Worm (Caenorhabditis elegans) whole organism, L2 larva: ENCODE data around the gene C05C10.5.
A peak's percentile ranks its signal among the peaks of the same experiment; 100 is the strongest.

Source experiments
- C34F6.9 ChIP-seq: fragments of 150-350 bp; optimal IDR thresholded peaks from 2 replicates; lab custom pipeline; 2014; ENCODE audit warnings: missing biosample characterization, missing genetic modification characterization
- F13H6.1 ChIP-seq: sonication (generic microtip); optimal IDR thresholded peaks from 2 replicates; lab custom pipeline; 2016; ENCODE audit warnings: missing genetic modification characterization, missing compliant biosample characterization
- alr-1 ChIP-seq: fragments of 150-350 bp; optimal IDR thresholded peaks from 2 replicates; lab custom pipeline; 2014; ENCODE audit warnings: missing biosample characterization, missing genetic modification characterization
- aly-2 ChIP-seq: fragments of 150-350 bp; optimal IDR thresholded peaks from 2 replicates; lab custom pipeline; 2014; ENCODE audit warnings: missing biosample characterization, missing genetic modification characterization
- blmp-1 ChIP-seq: sonication (generic microtip); optimal IDR thresholded peaks from 2 replicates; lab custom pipeline; 2017; ENCODE audit warnings: missing genetic modification characterization, mild to moderate bottlenecking, missing compliant biosample characterization, antibody characterized with exemption, moderate library complexity; ENCODE audit not compliant: insufficient read depth
- ceh-16 ChIP-seq: fragments of 150-350 bp; optimal IDR thresholded peaks from 2 replicates; lab custom pipeline; 2014; ENCODE audit warnings: missing biosample characterization, missing genetic modification characterization
- ceh-82 ChIP-seq: fragments of 150-350 bp; optimal IDR thresholded peaks from 2 replicates; lab custom pipeline; 2014; ENCODE audit warnings: missing biosample characterization, missing genetic modification characterization
- crh-2 ChIP-seq: sonication (generic microtip); optimal IDR thresholded peaks from 2 replicates; lab custom pipeline; 2017; ENCODE audit warnings: missing biosample characterization, missing genetic modification characterization
- dmd-4 ChIP-seq: sonication (generic microtip); optimal IDR thresholded peaks from 2 replicates; lab custom pipeline; 2017; ENCODE audit warnings: missing biosample characterization, missing genetic modification characterization
- elt-1 ChIP-seq: fragments of 150-350 bp; optimal IDR thresholded peaks from 2 replicates; lab custom pipeline; 2014; ENCODE audit warnings: missing biosample characterization, missing genetic modification characterization
- elt-3 ChIP-seq: sonication (generic microtip); optimal IDR thresholded peaks from 2 replicates; lab custom pipeline; 2017; ENCODE audit warnings: missing biosample characterization, missing genetic modification characterization
- fos-1 ChIP-seq: fragments of 150-350 bp; optimal IDR thresholded peaks from 2 replicates; lab custom pipeline; 2014; ENCODE audit warnings: missing biosample characterization, missing genetic modification characterization
- gmeb-1 ChIP-seq: fragments of 150-350 bp; optimal IDR thresholded peaks from 2 replicates; lab custom pipeline; 2014; ENCODE audit warnings: missing biosample characterization, missing genetic modification characterization
- lin-11 ChIP-seq: fragments of 150-350 bp; sonication (generic microtip); optimal IDR thresholded peaks from 2 replicates; lab custom pipeline; 2014; ENCODE audit warnings: missing biosample characterization, missing genetic modification characterization, inconsistent platforms, mixed read lengths
- lin-13 ChIP-seq: fragments of 150-350 bp; optimal IDR thresholded peaks from 2 replicates; lab custom pipeline; 2014; ENCODE audit warnings: missing biosample characterization, missing genetic modification reagents, missing genetic modification characterization
- lsy-2 ChIP-seq, 2 experiments: fragments of 150-350 bp in 1 of 2; sonication (generic microtip) in 1 of 2; optimal IDR thresholded peaks; 2 replicates each; lab custom pipeline; 2014 to 2017; ENCODE audit warnings: missing biosample characterization in 2 of 2, missing genetic modification characterization in 2 of 2
- nhr-11 ChIP-seq: fragments of 150-350 bp; optimal IDR thresholded peaks from 2 replicates; lab custom pipeline; 2014; ENCODE audit warnings: missing biosample characterization, missing genetic modification characterization
- nhr-12 ChIP-seq: fragments of 150-350 bp; optimal IDR thresholded peaks from 2 replicates; lab custom pipeline; 2014; ENCODE audit warnings: missing biosample characterization, missing genetic modification characterization
- nhr-129 ChIP-seq: fragments of 150-350 bp; optimal IDR thresholded peaks from 2 replicates; lab custom pipeline; 2014; ENCODE audit warnings: missing biosample characterization, missing genetic modification characterization
- nhr-21 ChIP-seq: fragments of 150-350 bp; optimal IDR thresholded peaks from 2 replicates; lab custom pipeline; 2014; ENCODE audit warnings: missing biosample characterization, missing genetic modification characterization
- nhr-23 ChIP-seq: fragments of 150-350 bp; optimal IDR thresholded peaks from 2 replicates; lab custom pipeline; 2014; ENCODE audit warnings: missing biosample characterization, missing genetic modification reagents, missing genetic modification characterization
- nhr-237 ChIP-seq: fragments of 150-350 bp; optimal IDR thresholded peaks from 2 replicates; lab custom pipeline; 2014; ENCODE audit warnings: missing biosample characterization, missing genetic modification characterization
- nhr-25 ChIP-seq: fragments of 150-350 bp; sonication (generic microtip); optimal IDR thresholded peaks from 3 replicates; lab custom pipeline; 2014; ENCODE audit warnings: missing biosample characterization, missing genetic modification characterization
- nhr-77 ChIP-seq: fragments of 150-350 bp; optimal IDR thresholded peaks from 2 replicates; lab custom pipeline; 2014; ENCODE audit warnings: missing biosample characterization, missing genetic modification characterization
- sem-4 ChIP-seq: fragments of 150-350 bp; optimal IDR thresholded peaks from 2 replicates; lab custom pipeline; 2014; ENCODE audit warnings: missing biosample characterization, missing genetic modification reagents, missing genetic modification characterization
- sma-3 ChIP-seq: sonication (generic microtip); optimal IDR thresholded peaks from 2 replicates; lab custom pipeline; 2016; ENCODE audit warnings: missing genetic modification reagents, missing genetic modification characterization, missing compliant biosample characterization
- sma-9 ChIP-seq, 2 experiments: fragments of 150-350 bp in 1 of 2; sonication (generic microtip) in 1 of 2; optimal IDR thresholded peaks; 2 replicates each; lab custom pipeline; 2014 to 2016; ENCODE audit warnings: missing genetic modification characterization in 2 of 2, mild to moderate bottlenecking in 1 of 2, missing biosample characterization in 1 of 2, missing compliant biosample characterization in 1 of 2, missing genetic modification reagents in 1 of 2, moderate library complexity in 1 of 2
- snpc-4 ChIP-seq: fragments of 150-350 bp; optimal IDR thresholded peaks from 2 replicates; lab custom pipeline; 2014; ENCODE audit warnings: missing biosample characterization, missing genetic modification characterization
- unc-55 ChIP-seq: fragments of 150-350 bp; sonication (generic microtip); optimal IDR thresholded peaks from 3 replicates; lab custom pipeline; 2014; ENCODE audit warnings: missing biosample characterization, missing genetic modification reagents, missing genetic modification characterization
- unc-62 ChIP-seq: fragments of 150-350 bp; optimal IDR thresholded peaks from 2 replicates; lab custom pipeline; 2014; ENCODE audit warnings: missing biosample characterization, missing genetic modification reagents, missing genetic modification characterization
- zag-1 ChIP-seq: fragments of 150-350 bp; optimal IDR thresholded peaks from 2 replicates; lab custom pipeline; 2014; ENCODE audit warnings: missing biosample characterization, missing genetic modification characterization

Gene C05C10.5

DNA sequence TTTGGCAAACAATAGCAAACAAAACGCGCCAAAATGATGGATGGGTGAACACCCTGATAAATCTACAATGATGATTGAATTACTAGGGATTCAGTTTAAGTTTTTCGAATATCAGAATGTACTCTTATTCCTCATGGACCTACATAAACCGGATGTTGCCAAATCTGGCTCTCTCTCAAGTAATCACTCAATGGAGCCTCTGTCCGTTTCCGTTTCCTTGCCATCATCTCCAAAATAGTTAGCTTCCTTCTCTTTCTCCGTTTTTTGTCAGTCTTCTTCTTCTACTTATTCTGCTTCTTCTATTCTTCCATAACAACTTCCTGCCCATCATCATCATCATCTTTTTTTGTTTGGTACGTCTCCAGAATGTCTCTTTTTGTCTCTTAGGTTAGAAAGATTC, 26.5 kb downstream of the C05C10.5 start:
- no peak for TF ChIP-seq elt-3 (tag; lab: Kevin White, UChicago)
- TF ChIP-seq nhr-11, result no peak

ce11 chrII:9966954-9967353, 28.1 kb downstream of the C05C10.5 start, which contains the start of gene dtmk-1:
Gene dtmk-1 (minus strand): TSS chrII:9967099.
- TF ChIP-seq zag-1 (tag; lab: Kevin White, UChicago), result no peak
- peak; percentile 15 for TF ChIP-seq sma-9 (GFP tag; optimal IDR thresholded peaks at IDR 0.05; lab: Kevin White, UChicago)
- TF ChIP-seq sma-9 (tag; optimal IDR thresholded peaks at IDR 0.05; lab: Kevin White, UChicago), result no peak

DNA sequence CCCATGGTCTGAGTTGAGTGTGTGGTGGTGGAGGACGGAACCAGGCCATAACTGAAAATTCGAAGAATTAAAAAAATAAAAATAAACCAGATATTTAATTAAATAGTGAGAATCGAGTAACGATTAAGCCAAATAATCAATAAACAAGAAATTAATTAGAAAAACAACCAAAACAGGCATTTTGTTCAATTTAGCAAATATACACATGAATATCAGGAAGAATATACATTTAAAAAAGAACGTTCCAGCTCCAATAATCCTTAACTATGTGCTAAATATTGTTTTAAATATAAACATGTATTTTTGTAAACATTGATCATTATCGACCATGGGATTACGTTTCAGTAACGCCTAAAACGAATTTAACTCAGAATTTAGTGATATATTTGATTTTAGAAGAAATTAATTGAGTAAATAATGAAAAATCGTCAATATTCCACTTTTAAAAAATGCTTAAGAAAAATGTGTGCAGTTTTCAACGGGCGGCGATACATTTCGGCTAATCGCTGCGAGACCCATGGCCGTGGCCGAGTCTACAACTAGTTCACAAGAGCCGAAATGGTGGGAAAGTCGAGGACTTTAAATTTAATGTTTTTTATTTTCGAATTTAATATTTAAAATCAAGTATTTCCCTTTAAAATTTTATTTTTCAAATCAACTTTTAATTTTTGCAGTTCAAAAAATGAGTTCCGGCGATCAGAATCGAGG, 29.3 kb downstream of the C05C10.5 start, which contains the start of the genes R53.4 and psf-1:
Gene R53.4 (minus strand): TSS at position 51 of the 708 bp plus-strand sequence.
Gene psf-1 (plus strand): TSS at position 675 of the 708 bp plus-strand sequence.
- TF ChIP-seq dmd-4 (tag; lab: Kevin White, UChicago) (no peak), lin-11 (peak; percentile 54), elt-1 (tag; lab: Kevin White, UChicago) (no peak), nhr-129 (peak; percentile 39), blmp-1 (tag; lab: Kevin White, UChicago) (peak; percentile 13), C34F6.9 (tag; lab: Kevin White, UChicago) (peak; percentile 82), snpc-4 (no peak), F13H6.1 (peak; percentile 31), aly-2 (tag; lab: Kevin White, UChicago) (no peak), sem-4 (tag; lab: Kevin White, UChicago) (no peak), lsy-2 (tag; optimal IDR thresholded peaks at IDR 0.05; lab: Kevin White, UChicago) (peak; percentile 47 to 87), ceh-82 (tag; lab: Kevin White, UChicago) (no peak), sma-9 (GFP tag; optimal IDR thresholded peaks at IDR 0.05; lab: Kevin White, UChicago) (peak; percentile 68), sma-9 (tag; optimal IDR thresholded peaks at IDR 0.05; lab: Kevin White, UChicago) (no peak), ceh-16 (tag; lab: Kevin White, UChicago) (no peak), nhr-21 (tag; lab: Kevin White, UChicago) (peak; percentile 34), nhr-12 (no peak), gmeb-1 (tag; lab: Kevin White, UChicago) (peak; percentile 70), crh-2 (peak; percentile 69), unc-55 (peak; percentile 88), sma-3 (peak; percentile 41), lin-13 (GFP tag; lab: Kevin White, UChicago) (peak; percentile 22)

DNA sequence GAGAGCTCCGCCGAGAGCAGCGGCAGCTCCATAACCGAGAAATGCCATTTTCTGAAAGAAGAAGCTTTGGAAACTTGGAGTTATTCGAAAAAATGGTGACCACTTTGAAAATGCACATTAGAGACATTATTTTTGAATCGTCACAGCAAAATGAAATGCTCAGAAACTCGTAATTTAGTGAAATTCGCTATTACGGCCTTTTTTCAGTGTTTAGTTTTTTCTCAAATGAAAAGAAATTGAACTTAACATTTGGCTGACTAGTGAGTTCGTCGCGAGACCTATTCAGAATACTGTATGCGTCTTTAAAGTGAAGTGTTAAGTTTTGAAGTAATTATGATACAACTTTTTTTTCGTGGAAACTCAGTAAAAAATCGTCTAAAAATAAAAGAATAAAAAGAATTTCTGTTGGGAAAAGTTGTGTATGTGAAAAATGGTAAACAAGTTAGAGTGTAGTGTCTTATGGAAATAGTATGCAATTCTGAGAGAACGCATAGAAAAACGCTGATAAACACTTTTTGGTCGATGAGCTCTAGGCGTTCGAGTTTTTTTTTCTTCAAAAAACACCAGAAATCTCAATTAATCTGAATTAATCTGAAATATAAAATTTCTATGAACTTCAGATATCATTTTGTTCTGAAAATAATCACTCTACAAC, 31.7 kb downstream of the C05C10.5 start, which contains the start of gene R53.5:
Gene R53.5 (minus strand): TSS at position 51 of the 655 bp plus-strand sequence.
- TF ChIP-seq elt-3 (tag; lab: Kevin White, UChicago) (no peak), nhr-77 (no peak), unc-62 (no peak), nhr-237 (no peak), nhr-23 (no peak), ceh-16 (tag; lab: Kevin White, UChicago) (no peak), nhr-21 (tag; lab: Kevin White, UChicago) (no peak), nhr-25 (no peak), nhr-11 (no peak)
- TF ChIP-seq, all 48 proteins: peak for 0

DNA sequence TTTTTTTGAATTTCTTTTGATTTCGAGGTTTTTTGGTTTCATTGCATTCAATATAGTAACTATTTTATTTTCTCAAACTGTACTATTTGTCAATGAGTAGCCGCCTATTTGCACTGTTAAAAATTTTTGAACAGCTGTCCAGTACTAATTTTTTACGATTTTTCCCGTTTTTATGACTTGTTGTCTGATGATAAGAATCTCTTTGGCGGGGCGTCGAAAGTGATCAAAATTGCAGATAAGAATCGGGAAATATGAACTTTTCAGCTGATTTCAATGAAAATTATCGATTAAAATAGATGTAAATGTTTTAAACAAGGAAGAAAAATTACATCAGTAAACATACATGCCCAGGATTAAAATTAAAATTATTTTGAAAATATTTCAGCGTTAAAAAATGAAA, 35.4 kb downstream of the C05C10.5 start:
- no peak for TF ChIP-seq elt-1 (tag; lab: Kevin White, UChicago)
- peak; percentile 81 for TF ChIP-seq fos-1 (tag; lab: Kevin White, UChicago)
- TF ChIP-seq lin-13 (GFP tag; lab: Kevin White, UChicago), result no peak
- TF ChIP-seq nhr-25, result peak; percentile 32
- peak; percentile 83 for TF ChIP-seq sma-9 (GFP tag; optimal IDR thresholded peaks at IDR 0.05; lab: Kevin White, UChicago)
- no peak for TF ChIP-seq sma-9 (tag; optimal IDR thresholded peaks at IDR 0.05; lab: Kevin White, UChicago)
- no peak for TF ChIP-seq alr-1 (tag; lab: Kevin White, UChicago)
- TF ChIP-seq gmeb-1 (tag; lab: Kevin White, UChicago), result peak; percentile 9
- peak; percentile 46 for TF ChIP-seq crh-2
